Worm (Caenorhabditis elegans): ENCODE results near the gene T28F3.9.

T28F3.9 gene

DNA sequence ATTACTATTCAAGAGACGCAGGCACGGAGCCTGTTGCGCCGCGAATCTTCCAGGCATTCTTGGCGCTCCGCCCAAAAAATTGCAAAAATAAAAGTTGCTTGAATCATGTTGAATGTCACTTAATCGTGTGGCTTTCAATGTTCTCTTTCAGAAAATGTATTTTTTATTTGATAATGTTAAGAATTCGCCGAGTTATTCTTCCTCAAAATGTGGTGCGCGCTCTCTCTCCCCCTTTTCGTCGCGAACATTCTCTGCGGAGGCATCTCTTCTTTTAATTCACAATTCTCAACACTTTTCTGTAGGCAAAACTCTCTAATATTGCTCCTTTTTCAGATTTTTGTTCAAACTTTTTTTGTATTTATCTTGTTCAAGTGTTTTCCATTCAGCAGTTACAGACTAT lies 29.9 kb upstream of the T28F3.9 start (continued):
- TF ChIP-seq ceh-16 (tag; optimal IDR thresholded peaks at IDR 0.05), result peak; percentile 3
- TF ChIP-seq nhr-76 (tag; optimal IDR thresholded peaks at IDR 0.05), result peak; percentile 73
- TF ChIP-seq elt-3 (tag; optimal IDR thresholded peaks at IDR 0.05), result peak in 1 of 3 experiments; percentile 87
- TF ChIP-seq ceh-28 (tag; optimal IDR thresholded peaks at IDR 0.05), result peak; percentile 89
- peak; percentile 68 for TF ChIP-seq daf-12 (tag; optimal IDR thresholded peaks at IDR 0.05)
- TF ChIP-seq egl-5 (tag; optimal IDR thresholded peaks at IDR 0.05), result peak; percentile 97
- peak; percentile 90 for TF ChIP-seq hmg-11 (tag; optimal IDR thresholded peaks at IDR 0.05)
- peak; percentile 83 for TF ChIP-seq elt-2 (tag; optimal IDR thresholded peaks at IDR 0.05)
- no peak for TF ChIP-seq ceh-9 (tag; optimal IDR thresholded peaks at IDR 0.05)
- TF ChIP-seq fos-1 (tag; optimal IDR thresholded peaks at IDR 0.05), result peak; percentile 91
- no peak for TF ChIP-seq nhr-12 (tag; optimal IDR thresholded peaks at IDR 0.05)
- TF ChIP-seq ama-1 (optimal IDR thresholded peaks at IDR 0.05), result peak; percentile 87
- peak; percentile 31 for TF ChIP-seq mdl-1 (tag; optimal IDR thresholded peaks at IDR 0.05)
- TF ChIP-seq pqm-1 (tag; optimal IDR thresholded peaks at IDR 0.05), result peak; percentile 92
- peak; percentile 88 for TF ChIP-seq ceh-82 (tag; optimal IDR thresholded peaks at IDR 0.05)
- no peak for TF ChIP-seq ztf-11 (tag; optimal IDR thresholded peaks at IDR 0.05)
- peak; percentile 93 for TF ChIP-seq tbx-2 (tag; optimal IDR thresholded peaks at IDR 0.05)
- no peak for TF ChIP-seq unc-39 (tag; optimal IDR thresholded peaks at IDR 0.05)
- no peak for TF ChIP-seq mml-1 (tag; optimal IDR thresholded peaks at IDR 0.05)
- TF ChIP-seq aly-2 (tag; optimal IDR thresholded peaks at IDR 0.05), result no peak
- peak; percentile 86 for TF ChIP-seq skn-1 (tag; optimal IDR thresholded peaks at IDR 0.05)

DNA sequence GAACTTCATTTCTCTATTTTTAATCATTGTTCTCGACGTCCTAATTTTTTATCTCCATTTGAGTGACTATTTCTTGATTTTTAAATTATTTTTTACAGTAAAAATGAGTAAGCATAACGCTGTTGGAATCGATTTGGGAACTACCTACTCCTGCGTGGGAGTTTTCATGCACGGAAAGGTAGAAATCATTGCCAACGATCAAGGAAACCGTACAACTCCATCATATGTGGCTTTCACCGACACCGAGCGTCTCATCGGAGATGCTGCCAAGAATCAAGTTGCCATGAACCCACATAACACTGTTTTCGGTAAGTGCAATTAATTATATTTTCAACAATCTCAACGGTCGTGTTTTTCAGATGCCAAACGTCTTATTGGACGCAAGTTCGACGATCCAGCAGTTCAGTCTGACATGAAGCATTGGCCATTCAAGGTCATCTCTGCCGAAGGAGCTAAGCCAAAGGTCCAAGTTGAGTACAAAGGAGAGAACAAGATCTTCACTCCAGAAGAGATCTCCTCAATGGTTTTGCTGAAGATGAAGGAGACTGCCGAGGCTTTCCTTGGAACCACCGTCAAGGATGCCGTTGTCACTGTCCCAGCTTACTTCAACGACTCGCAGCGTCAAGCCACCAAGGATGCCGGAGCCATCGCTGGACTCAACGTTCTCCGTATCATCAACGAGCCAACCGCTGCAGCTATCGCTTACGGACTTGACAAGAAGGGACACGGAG lies 29.3 kb upstream of the T28F3.9 start, which contains the start of gene hsp-1:
TSS of gene hsp-1 (plus strand) at position 99 of the 731 bp plus-strand sequence.
- TF ChIP-seq nfya-1 (tag; optimal IDR thresholded peaks at IDR 0.05; ENCODE audit: insufficient read depth), result no peak
- peak; percentile 12 for TF ChIP-seq lin-39 (tag; optimal IDR thresholded peaks at IDR 0.05)
- TF ChIP-seq ceh-9 (tag; optimal IDR thresholded peaks at IDR 0.05), result no peak
- peak; percentile 88 for TF ChIP-seq ama-1 (optimal IDR thresholded peaks at IDR 0.05)
- no peak for TF ChIP-seq ceh-82 (tag; optimal IDR thresholded peaks at IDR 0.05)
- no peak for TF ChIP-seq ztf-4 (tag; optimal IDR thresholded peaks at IDR 0.05)
- no peak for TF ChIP-seq nhr-25 (tag; optimal IDR thresholded peaks at IDR 0.05)
- TF ChIP-seq pqm-1 (tag; optimal IDR thresholded peaks at IDR 0.05), result no peak
- TF ChIP-seq mdl-1 (tag; optimal IDR thresholded peaks at IDR 0.05), result no peak

DNA sequence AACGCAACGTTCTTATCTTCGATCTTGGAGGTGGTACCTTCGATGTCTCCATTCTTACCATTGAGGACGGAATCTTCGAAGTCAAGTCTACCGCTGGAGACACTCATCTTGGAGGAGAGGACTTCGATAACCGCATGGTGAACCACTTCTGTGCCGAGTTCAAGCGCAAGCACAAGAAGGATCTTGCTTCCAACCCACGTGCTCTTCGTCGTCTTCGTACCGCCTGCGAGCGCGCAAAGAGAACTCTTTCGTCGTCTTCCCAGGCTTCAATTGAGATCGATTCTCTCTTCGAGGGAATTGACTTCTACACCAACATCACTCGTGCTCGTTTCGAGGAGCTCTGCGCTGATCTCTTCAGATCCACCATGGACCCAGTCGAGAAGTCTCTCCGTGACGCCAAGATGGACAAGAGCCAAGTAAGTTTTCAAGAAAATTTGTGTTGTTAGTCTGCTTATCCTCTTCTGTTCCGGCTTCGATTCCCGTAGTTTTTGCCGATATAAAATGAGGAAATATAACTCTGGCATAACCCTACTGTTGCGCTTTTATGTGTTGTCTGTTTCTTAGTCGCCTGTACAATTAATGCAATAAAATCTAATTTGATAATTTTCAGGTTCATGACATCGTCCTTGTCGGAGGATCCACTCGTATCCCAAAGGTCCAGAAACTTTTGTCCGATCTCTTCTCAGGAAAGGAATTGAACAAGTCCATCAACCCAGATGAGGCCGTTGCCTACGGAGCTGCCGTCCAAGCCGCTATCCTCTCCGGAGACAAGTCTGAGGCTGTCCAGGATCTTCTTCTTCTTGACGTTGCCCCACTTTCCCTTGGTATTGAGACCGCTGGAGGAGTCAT lies 28.5 kb upstream of the T28F3.9 start:
- TF ChIP-seq ztf-4 (tag; optimal IDR thresholded peaks at IDR 0.05) (no peak), egl-5 (tag; optimal IDR thresholded peaks at IDR 0.05) (no peak), snpc-4 (tag; optimal IDR thresholded peaks at IDR 0.05) (peak; percentile 8), ceh-16 (tag; optimal IDR thresholded peaks at IDR 0.05) (peak; percentile 30), nhr-25 (tag; optimal IDR thresholded peaks at IDR 0.05) (peak; percentile 45), ama-1 (optimal IDR thresholded peaks at IDR 0.05) (peak; percentile 26)

DNA sequence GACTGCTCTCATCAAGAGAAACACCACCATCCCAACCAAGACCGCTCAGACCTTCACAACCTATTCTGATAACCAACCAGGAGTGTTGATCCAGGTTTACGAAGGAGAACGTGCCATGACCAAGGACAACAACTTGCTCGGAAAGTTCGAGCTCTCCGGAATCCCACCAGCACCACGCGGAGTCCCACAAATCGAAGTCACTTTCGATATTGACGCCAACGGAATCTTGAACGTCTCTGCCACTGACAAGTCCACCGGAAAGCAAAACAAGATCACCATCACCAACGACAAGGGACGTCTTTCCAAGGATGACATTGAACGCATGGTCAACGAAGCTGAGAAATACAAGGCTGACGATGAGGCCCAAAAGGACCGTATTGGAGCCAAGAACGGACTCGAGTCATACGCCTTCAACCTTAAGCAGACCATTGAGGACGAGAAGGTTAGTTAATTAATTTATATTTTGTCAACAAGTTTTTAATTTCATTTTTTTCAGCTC lies 27.8 kb upstream of the T28F3.9 start:
- peak; percentile 1 for TF ChIP-seq nfya-1 (tag; optimal IDR thresholded peaks at IDR 0.05; ENCODE audit: insufficient read depth)
- peak; percentile 58 for TF ChIP-seq nhr-25 (tag; optimal IDR thresholded peaks at IDR 0.05)
- no peak for TF ChIP-seq unc-62 (GFP tag; optimal IDR thresholded peaks at IDR 0.05)
- TF ChIP-seq ama-1 (optimal IDR thresholded peaks at IDR 0.05), result peak; percentile 95

DNA sequence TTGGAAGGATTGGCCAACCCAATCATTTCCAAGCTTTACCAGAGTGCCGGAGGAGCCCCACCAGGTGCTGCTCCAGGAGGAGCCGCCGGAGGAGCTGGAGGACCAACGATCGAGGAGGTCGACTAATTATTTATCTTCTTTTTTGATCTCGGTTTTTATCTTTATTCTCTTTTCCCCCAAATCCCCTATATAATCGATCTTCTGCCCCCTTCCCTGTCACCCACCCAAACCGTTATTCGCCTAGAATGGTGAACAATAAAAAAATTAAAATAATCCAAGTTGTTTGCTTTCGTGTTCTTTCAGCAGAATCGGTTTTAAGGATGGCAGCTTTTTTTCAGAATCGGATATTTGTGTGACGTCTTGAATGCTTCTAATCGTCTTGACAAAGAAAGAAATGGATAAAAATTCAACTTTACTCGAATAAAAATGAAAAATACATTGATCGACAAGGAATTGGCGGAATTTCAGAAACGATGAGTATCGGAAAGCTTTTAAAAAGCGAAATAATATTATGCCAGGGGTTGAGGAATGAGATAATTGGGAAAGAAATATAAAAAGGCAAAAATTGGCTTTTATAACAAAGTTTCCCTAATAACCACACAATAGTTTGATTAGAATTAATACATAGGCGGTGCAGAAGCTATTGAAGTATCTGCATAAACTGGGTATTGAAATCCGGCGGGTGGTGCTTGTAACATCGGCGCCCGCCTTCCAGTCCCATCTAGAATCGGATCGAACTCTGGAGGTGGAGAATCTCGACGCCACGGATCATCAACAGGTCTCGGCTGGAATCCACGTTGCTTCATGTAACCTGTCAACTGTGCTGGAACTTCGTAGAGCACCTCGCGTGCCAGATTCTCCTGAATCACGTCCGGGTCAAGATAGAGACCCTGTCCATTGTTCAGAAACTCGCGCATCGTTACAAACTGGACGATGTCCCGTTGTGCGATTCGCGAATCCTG lies 27.0 kb upstream of the T28F3.9 start:
- peak; percentile 87 for TF ChIP-seq aly-2 (tag; optimal IDR thresholded peaks at IDR 0.05)
- peak; percentile 65 for TF ChIP-seq jun-1 (tag; optimal IDR thresholded peaks at IDR 0.05)
- peak; percentile 99 for TF ChIP-seq ama-1 (optimal IDR thresholded peaks at IDR 0.05)
- peak; percentile 88 for TF ChIP-seq pha-4 (tag; optimal IDR thresholded peaks at IDR 0.05)
- peak; percentile 49 for TF ChIP-seq snpc-4 (tag; optimal IDR thresholded peaks at IDR 0.05)
- no peak for TF ChIP-seq nhr-67 (tag; optimal IDR thresholded peaks at IDR 0.05)
- peak; percentile 75 for TF ChIP-seq lsy-12 (tag; optimal IDR thresholded peaks at IDR 0.05)
- peak; percentile 42 for TF ChIP-seq nhr-23 (tag; optimal IDR thresholded peaks at IDR 0.05)
- peak; percentile 77 for TF ChIP-seq fos-1 (tag; optimal IDR thresholded peaks at IDR 0.05)
- TF ChIP-seq elt-2 (tag; optimal IDR thresholded peaks at IDR 0.05), result peak; percentile 62
- TF ChIP-seq ztf-4 (tag; optimal IDR thresholded peaks at IDR 0.05), result peak; percentile 87
- TF ChIP-seq fkh-2 (tag; optimal IDR thresholded peaks at IDR 0.05), result no peak
- peak; percentile 84 for TF ChIP-seq tbx-2 (tag; optimal IDR thresholded peaks at IDR 0.05)
- TF ChIP-seq eor-1 (tag; optimal IDR thresholded peaks at IDR 0.05), result no peak
- peak; percentile 30 for TF ChIP-seq ceh-28 (tag; optimal IDR thresholded peaks at IDR 0.05)
- peak; percentile 76 for TF ChIP-seq nhr-25 (tag; optimal IDR thresholded peaks at IDR 0.05)
- peak; percentile 51 for TF ChIP-seq unc-62 (GFP tag; optimal IDR thresholded peaks at IDR 0.05)
- peak; percentile 64 for TF ChIP-seq nfya-1 (tag; optimal IDR thresholded peaks at IDR 0.05; ENCODE audit: insufficient read depth)
- TF ChIP-seq hmg-11 (tag; optimal IDR thresholded peaks at IDR 0.05), result no peak
- TF ChIP-seq nhr-43 (tag; optimal IDR thresholded peaks at IDR 0.05; ENCODE audit: poor library complexity, severe bottlenecking), result peak; percentile 61
